Worm (Caenorhabditis elegans) whole organism, young adult: ENCODE results near the gene hpo-28.

Experiments used
- F33H1.4 ChIP-seq: fragments of 200-800 bp; sonication (Bioruptor generic); IDR thresholded peaks from 2 replicates; pipeline ENCODE4 v1.3.6; 2022; ENCODE audit warnings: missing genetic modification reagents, missing genetic modification characterization, missing compliant biosample characterization
- bed-2 ChIP-seq: fragments of 200-800 bp; sonication (Bioruptor generic); IDR thresholded peaks from 2 replicates; pipeline ENCODE4 v1.3.6; 2022; ENCODE audit warnings: missing genetic modification reagents, missing genetic modification characterization, missing compliant biosample characterization
- egl-44 ChIP-seq: fragments of 200-800 bp; sonication (Bioruptor generic); IDR thresholded peaks from 2 replicates; pipeline ENCODE4 v1.3.6; 2022; ENCODE audit warnings: missing genetic modification reagents, missing genetic modification characterization, missing compliant biosample characterization
- egrh-3 ChIP-seq: fragments of 200-800 bp; sonication (Bioruptor generic); IDR thresholded peaks from 2 replicates; pipeline ENCODE4 v1.3.6; 2022; ENCODE audit warnings: missing genetic modification reagents, missing genetic modification characterization, missing compliant biosample characterization
- madf-6 ChIP-seq: fragments of 200-800 bp; sonication (Bioruptor generic); IDR thresholded peaks from 2 replicates; pipeline ENCODE4 v1.3.6; 2022; ENCODE audit warnings: missing genetic modification reagents, missing genetic modification characterization, missing compliant biosample characterization
- nhr-90 ChIP-seq: sonication (generic microtip); optimal IDR thresholded peaks from 2 replicates; lab custom pipeline; 2016; ENCODE audit warnings: missing genotype, mild to moderate bottlenecking, missing genetic modification characterization, missing compliant biosample characterization
- sea-2 ChIP-seq: fragments of 200-800 bp; sonication (Bioruptor generic); IDR thresholded peaks from 2 replicates; pipeline ENCODE4 v1.3.6; 2022; ENCODE audit warnings: missing genetic modification characterization, missing compliant biosample characterization

ce11 chrIII:5697266-5697665 is 11.9 kb downstream of the hpo-28 start, which contains the start of gene B0336.7:
- TF ChIP-seq sea-2 (GFP tag; lab: Robert Waterston, UW), result no peak
- no peak for TF ChIP-seq egl-44 (GFP tag; lab: Robert Waterston, UW)
- TF ChIP-seq F33H1.4 (GFP tag; lab: Robert Waterston, UW), result no peak
- no peak for TF ChIP-seq nhr-90 (tag; lab: Kevin White, UChicago)
- no peak for TF ChIP-seq madf-6 (GFP tag; lab: Robert Waterston, UW)
- no peak for TF ChIP-seq bed-2 (GFP tag; lab: Robert Waterston, UW)
- TF ChIP-seq egrh-3, result no peak
